Fruit fly (Drosophila melanogaster) whole organism, adult: ENCODE results near the gene amx.

Experiments
- CG33017 ChIP-seq: fragments of 200-800 bp; sonication (Bioruptor generic); optimal IDR thresholded peaks from 2 replicates; lab custom pipeline; 2018; ENCODE audit warnings: missing biosample characterization, mild to moderate bottlenecking, missing genetic modification characterization, moderate library complexity
- CG5204 ChIP-seq: fragments of 200-800 bp; sonication (Bioruptor generic); optimal IDR thresholded peaks from 2 replicates; lab custom pipeline; 2016; ENCODE audit warnings: missing biosample characterization, missing genetic modification characterization
- CG7045 ChIP-seq: fragments of 200-800 bp; sonication (Bioruptor generic); optimal IDR thresholded peaks from 2 replicates; lab custom pipeline; 2017; ENCODE audit warnings: missing biosample characterization, mild to moderate bottlenecking, missing genetic modification characterization
- Clk ChIP-seq: fragments of 200-800 bp; sonication (Bioruptor generic); optimal IDR thresholded peaks from 2 replicates; lab custom pipeline; 2017; ENCODE audit warnings: missing biosample characterization, missing genetic modification characterization
- bab1 ChIP-seq: fragments of 200-800 bp; sonication (Bioruptor generic); optimal IDR thresholded peaks from 3 replicates; lab custom pipeline; 2019; ENCODE audit warnings: missing biosample characterization, mild to moderate bottlenecking, missing genetic modification characterization, moderate library complexity
- cic ChIP-seq: fragments of 200-800 bp; sonication (Bioruptor generic); optimal IDR thresholded peaks from 2 replicates; lab custom pipeline; 2017; ENCODE audit warnings: missing biosample characterization, mild to moderate bottlenecking, missing genetic modification characterization, moderate library complexity
- kay ChIP-seq: fragments of 200-800 bp; sonication (Bioruptor generic); peaks from one replicate; lab custom pipeline; 2016; ENCODE audit warnings: missing biosample characterization, missing genetic modification characterization, borderline replicate concordance
- pad ChIP-seq: fragments of 200-800 bp; sonication (Bioruptor generic); optimal IDR thresholded peaks from 3 replicates; lab custom pipeline; 2017; ENCODE audit warnings: missing biosample characterization, missing genetic modification characterization, mild to moderate bottlenecking, moderate library complexity, missing genetic modification reagents

- no peak for TF ChIP-seq bab1
- TF ChIP-seq kay, result no peak
- no peak for TF ChIP-seq CG7045 (GFP tag; lab: Kevin White, UChicago)
- no peak for TF ChIP-seq cic (GFP tag; lab: Kevin White, UChicago)
- no peak for TF ChIP-seq pad (GFP tag; lab: Kevin White, UChicago)
- TF ChIP-seq CG33017 (tag; lab: Kevin White, UChicago), result no peak
- TF ChIP-seq CG5204 (GFP tag; lab: Kevin White, UChicago), result no peak
- no peak for TF ChIP-seq Clk
Measured at dm6 chrX:9284024-9284738, 37.0 kb upstream of the amx start, which contains the start of gene lz.
